Fruit fly (Drosophila melanogaster): ENCODE results near the gene CG4502.

DNA sequence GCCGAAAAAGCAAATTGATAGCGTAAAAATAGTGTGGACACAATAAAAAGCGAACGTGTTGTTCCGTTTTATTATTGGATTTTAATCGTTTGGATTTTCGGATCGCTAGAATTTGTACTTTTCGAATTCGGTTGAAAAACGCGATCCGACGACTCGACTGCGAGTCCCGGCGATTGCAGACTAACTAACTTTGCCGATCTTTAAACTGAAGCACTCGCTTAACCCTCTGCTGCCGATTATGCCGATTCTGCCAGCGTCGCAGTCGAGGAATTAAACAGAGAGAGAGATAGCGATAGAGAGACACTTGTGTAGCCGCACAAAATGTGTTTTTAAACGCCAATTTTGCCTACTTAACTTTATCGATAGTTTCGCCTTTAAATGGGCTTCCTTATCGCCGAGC is 36.2 kb upstream of the CG4502 start:
- TF ChIP-seq CG18764 (GFP tag; optimal IDR thresholded peaks at IDR 0.05) (no peak), hkb (optimal IDR thresholded peaks at IDR 0.05) (no peak), hkb (GFP tag; IDR thresholded peaks at IDR 0.05) (no peak), Xbp1 (GFP tag; optimal IDR thresholded peaks at IDR 0.05) (no peak), CG7963 (GFP tag; IDR thresholded peaks at IDR 0.05; ENCODE audit: partially characterized antibody) (no peak), BEAF-32 (GFP tag; optimal IDR thresholded peaks at IDR 0.05) (no peak), Poxn (GFP tag; IDR thresholded peaks at IDR 0.05) (no peak)
